Worm (Caenorhabditis elegans): ENCODE results near the gene F32D1.7.
"Not testable (repeated sequence)": the region's sequence is repeated elsewhere in the genome, so short reads cannot be mapped to it uniquely, and the experiment has no call there.

F32D1.7 gene

DNA sequence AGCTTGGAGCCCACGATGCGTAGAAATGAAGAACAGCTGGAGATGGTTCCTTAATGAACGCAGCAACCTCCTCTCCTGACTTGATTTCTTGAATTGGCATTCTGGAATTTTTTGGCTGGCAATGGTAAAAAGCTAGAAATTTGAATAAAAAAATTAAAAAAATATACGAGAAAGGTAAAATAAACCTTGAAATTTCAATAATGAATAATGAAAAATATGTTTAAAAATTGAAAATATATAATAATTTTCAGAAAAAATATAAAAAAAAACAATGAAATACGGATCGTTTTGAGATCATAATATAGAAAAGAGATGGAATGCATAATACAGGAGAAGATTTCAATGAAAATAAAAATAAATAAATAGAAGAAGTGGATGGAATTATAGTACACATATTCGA, 34.8 kb downstream of the F32D1.7 start, which contains the start of gene glrx-3:
glrx-3 (minus strand) TSS at position 101 of the 400 bp plus-strand sequence.
- TF ChIP-seq drap-1 (GFP tag; optimal IDR thresholded peaks at IDR 0.05) (no peak), M03D4.4 (tag; optimal IDR thresholded peaks at IDR 0.05) (no peak), flh-1 (GFP tag; optimal IDR thresholded peaks at IDR 0.05) (no peak), lin-32 (GFP tag; optimal IDR thresholded peaks at IDR 0.05) (no peak), blmp-1 (tag; optimal IDR thresholded peaks at IDR 0.05) (no peak), hlh-1 (tag; optimal IDR thresholded peaks at IDR 0.05) (no peak), sptf-1 (tag; optimal IDR thresholded peaks at IDR 0.05) (no peak), zip-8 (tag; optimal IDR thresholded peaks at IDR 0.05) (no peak), ztf-11 (tag; optimal IDR thresholded peaks at IDR 0.05) (no peak), ceh-43 (GFP tag; optimal IDR thresholded peaks at IDR 0.05) (no peak), bed-3 (GFP tag; optimal IDR thresholded peaks at IDR 0.05) (no peak), ham-2 (GFP tag; optimal IDR thresholded peaks at IDR 0.05) (no peak), elt-1 (tag; optimal IDR thresholded peaks at IDR 0.05; ENCODE audit: borderline replicate concordance, insufficient read depth) (no peak), tbx-8 (GFP tag; optimal IDR thresholded peaks at IDR 0.05) (no peak), unc-120 (tag; optimal IDR thresholded peaks at IDR 0.05; ENCODE audit: poor library complexity, severe bottlenecking) (no peak), ces-1 (GFP tag; optimal IDR thresholded peaks at IDR 0.05) (no peak), ceh-39 (tag; optimal IDR thresholded peaks at IDR 0.05) (no peak), sem-2 (GFP tag; optimal IDR thresholded peaks at IDR 0.05) (no peak), cnd-1 (tag; optimal IDR thresholded peaks at IDR 0.05) (no peak), pha-4 (tag; optimal IDR thresholded peaks at IDR 0.05) (no peak)

DNA sequence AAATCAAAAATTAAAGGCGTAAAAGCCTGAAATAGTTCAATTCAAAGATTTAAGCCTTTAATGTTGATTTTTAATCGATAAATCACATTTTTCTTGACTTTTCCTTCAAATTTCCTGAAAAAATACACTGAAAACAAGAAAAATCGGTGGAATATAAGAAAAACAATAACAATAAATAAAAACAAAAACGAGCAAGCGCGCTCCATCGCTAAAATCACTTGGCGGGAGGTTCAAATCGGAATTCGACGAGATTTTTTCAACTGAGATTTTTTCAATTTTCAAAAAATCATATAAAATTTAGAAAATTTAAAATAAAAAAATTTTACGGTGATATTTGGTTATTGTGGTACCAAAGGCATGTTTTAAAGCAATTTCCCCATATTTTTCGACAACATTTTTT, 36.5 kb downstream of the F32D1.7 start:
- TF ChIP-seq lin-13 (tag; optimal IDR thresholded peaks at IDR 0.05), result no peak
- TF ChIP-seq cnd-1 (tag; optimal IDR thresholded peaks at IDR 0.05), result no peak
- no peak for TF ChIP-seq tbx-8 (GFP tag; optimal IDR thresholded peaks at IDR 0.05)
- no peak for TF ChIP-seq nhr-237 (tag; optimal IDR thresholded peaks at IDR 0.05)
- TF ChIP-seq unc-62 (GFP tag; optimal IDR thresholded peaks at IDR 0.05), result no peak
- TF ChIP-seq ham-2 (GFP tag; optimal IDR thresholded peaks at IDR 0.05), result no peak
- TF ChIP-seq ceh-39 (tag; optimal IDR thresholded peaks at IDR 0.05), result no peak
- no peak for TF ChIP-seq hlh-1 (tag; optimal IDR thresholded peaks at IDR 0.05)
- no peak for TF ChIP-seq nhr-76 (tag; optimal IDR thresholded peaks at IDR 0.05)
- no peak for TF ChIP-seq unc-39 (tag; optimal IDR thresholded peaks at IDR 0.05)
- no peak for TF ChIP-seq nhr-28 (tag; optimal IDR thresholded peaks at IDR 0.05)
- TF ChIP-seq elt-1 (tag; optimal IDR thresholded peaks at IDR 0.05; ENCODE audit: borderline replicate concordance, insufficient read depth), result no peak
- no peak for TF ChIP-seq ces-1 (GFP tag; optimal IDR thresholded peaks at IDR 0.05)
- TF ChIP-seq ceh-83 (GFP tag; optimal IDR thresholded peaks at IDR 0.05), result no peak
- TF ChIP-seq ceh-43 (GFP tag; optimal IDR thresholded peaks at IDR 0.05), result no peak
- TF ChIP-seq lin-32 (GFP tag; optimal IDR thresholded peaks at IDR 0.05), result no peak
- TF ChIP-seq mep-1 (tag; optimal IDR thresholded peaks at IDR 0.05), result no peak
- TF ChIP-seq nhr-2 (tag; optimal IDR thresholded peaks at IDR 0.05), result no peak
- no peak for TF ChIP-seq sptf-1 (tag; optimal IDR thresholded peaks at IDR 0.05)

DNA sequence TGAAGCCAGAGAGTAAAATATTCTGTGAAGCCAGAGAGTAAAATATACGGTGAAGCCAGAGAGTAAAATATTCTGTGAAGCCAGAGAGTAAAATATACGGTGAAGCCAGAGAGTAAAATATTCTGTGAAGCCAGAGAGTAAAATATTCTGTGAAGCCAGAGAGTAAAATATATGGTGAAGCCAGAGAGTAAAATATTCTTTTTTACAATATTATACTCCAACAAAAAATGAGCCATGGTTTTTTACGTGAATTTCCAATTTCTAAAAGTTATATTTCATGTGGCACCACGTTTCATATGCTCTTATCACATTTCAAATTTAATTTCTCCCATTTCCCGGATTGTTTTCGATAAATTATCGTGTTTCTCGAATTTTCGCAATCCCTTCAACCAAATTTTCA, 39.5 kb downstream of the F32D1.7 start, which contains the start of gene irld-1:
irld-1 (plus strand) TSS at position 301 of the 400 bp plus-strand sequence.
- TF ChIP-seq ham-2 (GFP tag; optimal IDR thresholded peaks at IDR 0.05); snpc-4 (tag; optimal IDR thresholded peaks at IDR 0.05); unc-62 (GFP tag; optimal IDR thresholded peaks at IDR 0.05): not testable (repeated sequence)

DNA sequence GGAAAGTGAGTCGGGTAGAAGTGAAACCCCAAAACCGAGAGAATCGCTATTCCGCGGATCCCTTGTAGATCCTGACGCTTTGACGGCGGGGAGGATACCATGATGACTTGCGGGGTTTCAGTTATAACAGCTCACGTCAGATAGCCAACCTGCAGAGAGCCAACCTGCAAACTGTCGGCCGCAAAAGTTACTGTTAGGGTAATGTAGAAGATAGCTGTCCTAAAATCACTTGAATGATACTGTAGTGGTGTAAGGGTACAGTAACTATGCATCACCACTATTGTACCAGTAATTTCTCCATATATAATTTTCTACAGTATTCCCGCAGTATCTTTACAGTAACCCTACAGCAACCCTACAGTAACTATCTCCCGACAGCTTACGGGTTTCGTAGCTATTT, 43.5 kb downstream of the F32D1.7 start, which contains the start of gene oac-12:
oac-12 (minus strand) TSS at position 101 of the 400 bp plus-strand sequence.
- no peak for TF ChIP-seq ztf-11 (tag; optimal IDR thresholded peaks at IDR 0.05)
- no peak for TF ChIP-seq tbx-8 (GFP tag; optimal IDR thresholded peaks at IDR 0.05)

DNA sequence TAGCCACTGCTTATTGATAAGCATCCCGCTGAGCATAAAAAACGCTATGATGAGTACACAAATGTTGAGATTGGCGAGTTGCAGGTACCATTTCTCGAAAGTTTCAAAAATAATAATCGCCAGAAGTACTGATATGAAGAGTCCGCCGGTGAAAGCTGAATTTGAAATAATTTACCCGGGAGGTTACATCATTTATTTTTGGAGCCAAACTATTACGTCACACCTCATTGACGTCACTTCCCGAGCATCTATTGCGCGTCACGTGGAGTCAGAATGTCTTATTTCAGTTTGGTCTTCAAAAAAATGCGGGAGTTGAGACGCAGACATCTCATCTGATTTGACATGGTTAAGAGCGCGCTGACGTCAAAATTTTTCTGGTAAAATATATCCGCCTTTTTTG, 45.2 kb downstream of the F32D1.7 start:
- TF ChIP-seq zip-8 (tag; optimal IDR thresholded peaks at IDR 0.05) (peak; percentile 95), mls-2 (tag; optimal IDR thresholded peaks at IDR 0.05) (no peak), drap-1 (GFP tag; optimal IDR thresholded peaks at IDR 0.05) (no peak), ces-1 (GFP tag; optimal IDR thresholded peaks at IDR 0.05) (no peak), mep-1 (tag; optimal IDR thresholded peaks at IDR 0.05) (no peak), lin-13 (tag; optimal IDR thresholded peaks at IDR 0.05) (no peak), lin-32 (GFP tag; optimal IDR thresholded peaks at IDR 0.05) (no peak), hlh-1 (tag; optimal IDR thresholded peaks at IDR 0.05) (no peak)
